Worm (Caenorhabditis elegans): ENCODE measurements around the gene lin-23.

The lin-23 gene

ce11 chrII:6371003-6371402, at the start of gene lin-23:
lin-23 (plus strand) TSS chrII:6371303.
- TF ChIP-seq ceh-9 (tag; optimal IDR thresholded peaks at IDR 0.05) (no peak), elt-2 (tag; optimal IDR thresholded peaks at IDR 0.05) (no peak), pha-2 (tag; optimal IDR thresholded peaks at IDR 0.05) (no peak), odd-2 (tag; optimal IDR thresholded peaks at IDR 0.05) (no peak), Y22D7AL.16 (tag; optimal IDR thresholded peaks at IDR 0.05) (no peak), sox-2 (GFP tag; IDR thresholded peaks at IDR 0.05) (no peak), nhr-11 (tag; optimal IDR thresholded peaks at IDR 0.05) (no peak), syd-9 (tag; optimal IDR thresholded peaks at IDR 0.05) (no peak), C38D4.7 (GFP tag; optimal IDR thresholded peaks at IDR 0.05) (no peak)

- TF ChIP-seq ceh-2 (tag; optimal IDR thresholded peaks at IDR 0.05) (no peak), unc-86 (tag; optimal IDR thresholded peaks at IDR 0.05) (no peak), ceh-48 (tag; optimal IDR thresholded peaks at IDR 0.05) (no peak), nfya-1 (tag; optimal IDR thresholded peaks at IDR 0.05) (no peak), F13H6.1 (tag; optimal IDR thresholded peaks at IDR 0.05) (no peak), unc-3 (GFP tag; conservative IDR thresholded peaks at IDR 0.05) (no peak), unc-3 (tag; optimal IDR thresholded peaks at IDR 0.05) (no peak), lin-11 (tag; optimal IDR thresholded peaks at IDR 0.05) (no peak), ahr-1 (tag; optimal IDR thresholded peaks at IDR 0.05) (no peak), dmd-4 (tag; optimal IDR thresholded peaks at IDR 0.05; ENCODE audit: borderline replicate concordance) (no peak), sox-2 (GFP tag; IDR thresholded peaks at IDR 0.05) (no peak), fkh-10 (GFP tag; optimal IDR thresholded peaks at IDR 0.05) (no peak), syd-9 (tag; optimal IDR thresholded peaks at IDR 0.05) (no peak), ets-4 (tag; optimal IDR thresholded peaks at IDR 0.05) (no peak), pqm-1 (tag; optimal IDR thresholded peaks at IDR 0.05) (no peak)
Measured at ce11 chrII:6322081-6322480, 49.0 kb upstream of the lin-23 start.

ce11 chrII:6322979-6323378, 48.1 kb upstream of the lin-23 start, which contains the start of gene C32D5.4:
C32D5.4 (minus strand) TSS chrII:6323079.
- TF ChIP-seq ttx-3 (tag; optimal IDR thresholded peaks at IDR 0.05) (no peak), elt-4 (tag; optimal IDR thresholded peaks at IDR 0.05) (no peak), lin-11 (tag; optimal IDR thresholded peaks at IDR 0.05) (no peak), ceh-22 (tag; optimal IDR thresholded peaks at IDR 0.05) (no peak), C08G9.2 (tag; optimal IDR thresholded peaks at IDR 0.05) (no peak), pax-1 (tag; optimal IDR thresholded peaks at IDR 0.05) (no peak), pha-4 (tag; optimal IDR thresholded peaks at IDR 0.05) (no peak)

ce11 chrII:6324086-6324485, 47.0 kb upstream of the lin-23 start, which contains the start of gene sma-6:
sma-6 (plus strand) TSS chrII:6324484.
- TF ChIP-seq ceh-30 (tag; optimal IDR thresholded peaks at IDR 0.05) = no peak
- TF ChIP-seq fkh-6 (tag; optimal IDR thresholded peaks at IDR 0.05) = no peak
- no peak for TF ChIP-seq sox-2 (GFP tag; IDR thresholded peaks at IDR 0.05)
- TF ChIP-seq odd-2 (tag; optimal IDR thresholded peaks at IDR 0.05) = no peak
- TF ChIP-seq nhr-11 (tag; optimal IDR thresholded peaks at IDR 0.05) = no peak
- TF ChIP-seq ama-1 (optimal IDR thresholded peaks at IDR 0.05) = no peak
- TF ChIP-seq C38D4.7 (GFP tag; optimal IDR thresholded peaks at IDR 0.05) = no peak
- no peak for TF ChIP-seq ceh-18 (tag; optimal IDR thresholded peaks at IDR 0.05)
- TF ChIP-seq ceh-9 (tag; optimal IDR thresholded peaks at IDR 0.05) = no peak
- TF ChIP-seq ceh-19 (GFP tag; optimal IDR thresholded peaks at IDR 0.05) = no peak
- no peak for TF ChIP-seq ceh-2 (tag; optimal IDR thresholded peaks at IDR 0.05)
- TF ChIP-seq lin-11 (tag; optimal IDR thresholded peaks at IDR 0.05) = no peak
- TF ChIP-seq pat-9 (tag; optimal IDR thresholded peaks at IDR 0.05) = no peak

- TF ChIP-seq C38D4.7 (GFP tag; optimal IDR thresholded peaks at IDR 0.05) = no peak
- TF ChIP-seq F13H6.1 (tag; optimal IDR thresholded peaks at IDR 0.05) = no peak
- no peak for TF ChIP-seq unc-42 (tag; optimal IDR thresholded peaks at IDR 0.05)
- TF ChIP-seq elt-2 (tag; optimal IDR thresholded peaks at IDR 0.05) = peak; percentile 97
- TF ChIP-seq ceh-24 (tag; optimal IDR thresholded peaks at IDR 0.05) = no peak
- peak; percentile 37 for TF ChIP-seq dve-1 (tag; optimal IDR thresholded peaks at IDR 0.05)
- peak; percentile 58 for TF ChIP-seq pqm-1 (tag; optimal IDR thresholded peaks at IDR 0.05)
Measured at ce11 chrII:6327317-6327716, 43.8 kb upstream of the lin-23 start.

All from whole organism, late embryonic.